Worm (Caenorhabditis elegans) whole organism, L4 larva: ENCODE measurements around the gene F13E9.5.

Source experiments
- ceh-44 ChIP-seq: fragments of 200-800 bp; sonication (Bioruptor generic); IDR thresholded peaks from 2 replicates; pipeline ENCODE4 v1.3.6; 2022; ENCODE audit warnings: missing genetic modification reagents, missing genetic modification characterization, missing compliant biosample characterization
- jun-1 ChIP-seq: fragments of 150-350 bp; optimal IDR thresholded peaks from 2 replicates; lab custom pipeline; 2014; ENCODE audit warnings: missing biosample characterization, missing genetic modification reagents, missing genetic modification characterization
- mdl-1 ChIP-seq, 2 experiments: fragments of 150-350 bp in 1 of 2; sonication (generic microtip) in 1 of 2; optimal IDR thresholded peaks; 2 replicates each; lab custom pipeline; 2014 to 2017; ENCODE audit warnings: missing biosample characterization in 2 of 2, missing genetic modification characterization in 2 of 2

DNA sequence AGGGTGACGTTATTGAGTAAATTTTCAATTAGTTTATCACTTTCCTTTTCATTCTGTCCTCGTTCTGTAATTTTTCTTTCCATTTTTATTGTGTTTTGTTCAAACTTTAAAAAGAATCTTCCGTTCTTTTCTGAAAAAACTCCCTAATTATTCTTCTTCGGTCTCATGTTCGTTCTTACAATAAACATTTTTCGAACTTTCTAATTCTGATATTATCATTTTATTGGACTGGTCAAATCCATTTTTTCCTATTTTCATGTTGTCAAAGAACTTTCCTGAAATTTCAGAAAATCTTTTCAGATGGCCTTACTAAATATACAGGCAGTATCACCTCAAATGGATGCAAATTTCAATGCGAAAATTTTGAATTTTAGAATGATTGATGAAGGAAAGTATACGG lies 20.1 kb downstream of the F13E9.5 start, which contains the start of gene nish-1:
- TF ChIP-seq mdl-1 (tag; optimal IDR thresholded peaks at IDR 0.05; lab: Kevin White, UChicago) = no peak
- no peak for TF ChIP-seq jun-1 (tag; lab: Kevin White, UChicago)
- no peak for TF ChIP-seq ceh-44 (GFP tag; lab: Robert Waterston, UW)
